Worm (Caenorhabditis elegans): Measurements from ENCODE around the gene cutl-1.

Gene cutl-1

ce11 chrV:13366488-13366887, 39.4 kb downstream of the cutl-1 start:
- TF ChIP-seq madf-10 (tag; optimal IDR thresholded peaks at IDR 0.05) = no peak
- TF ChIP-seq cebp-2 (GFP tag; IDR thresholded peaks at IDR 0.05) = no peak

ce11 chrV:13364227-13364626, 41.7 kb downstream of the cutl-1 start:
- no peak for TF ChIP-seq F22D6.2 (tag; optimal IDR thresholded peaks at IDR 0.05)
- no peak for TF ChIP-seq ceh-40 (GFP tag; IDR thresholded peaks at IDR 0.05)
- TF ChIP-seq F23B12.7 (tag; optimal IDR thresholded peaks at IDR 0.05; ENCODE audit: insufficient read depth) = no peak
- TF ChIP-seq tlf-1 (GFP tag; optimal IDR thresholded peaks at IDR 0.05) = no peak
- no peak for TF ChIP-seq F33H1.4 (GFP tag; IDR thresholded peaks at IDR 0.05)
- no peak for TF ChIP-seq hrde-1 (tag; optimal IDR thresholded peaks at IDR 0.05; ENCODE audit: borderline replicate concordance)
- TF ChIP-seq sdz-38 (tag; optimal IDR thresholded peaks at IDR 0.05) = no peak
- no peak for TF ChIP-seq gei-17 (GFP tag; optimal IDR thresholded peaks at IDR 0.05)

- TF ChIP-seq ztf-26 (tag; optimal IDR thresholded peaks at IDR 0.05) = no peak
- no peak for TF ChIP-seq F55B11.4 (tag; optimal IDR thresholded peaks at IDR 0.05; ENCODE audit: borderline replicate concordance, insufficient read depth)
- no peak for TF ChIP-seq ceh-40 (GFP tag; IDR thresholded peaks at IDR 0.05)
Measured at ce11 chrV:13363415-13363814, 42.5 kb downstream of the cutl-1 start, which contains the start of gene srg-46. srg-46 (plus strand) TSS chrV:13363715.

- no peak for TF ChIP-seq lin-40 (tag; optimal IDR thresholded peaks at IDR 0.05)
Measured at ce11 chrV:13360254-13360653, 45.7 kb downstream of the cutl-1 start, which contains the start of gene F32H5.4. F32H5.4 (plus strand) TSS chrV:13360554.

- TF ChIP-seq F39B2.1 (GFP tag; IDR thresholded peaks at IDR 0.05) (no peak), ceh-79 (tag; optimal IDR thresholded peaks at IDR 0.05) (no peak), aptf-3 (GFP tag; IDR thresholded peaks at IDR 0.05) (no peak), cebp-2 (GFP tag; IDR thresholded peaks at IDR 0.05) (no peak), nhr-80 (tag; optimal IDR thresholded peaks at IDR 0.05) (no peak), Y67H2A.10 (GFP tag; conservative IDR thresholded peaks at IDR 0.05) (no peak), F37B4.10 (GFP tag; IDR thresholded peaks at IDR 0.05) (no peak), ekl-4 (GFP tag; IDR thresholded peaks at IDR 0.05) (no peak), egl-18 (GFP tag; IDR thresholded peaks at IDR 0.05) (no peak), K11D2.4 (GFP tag; IDR thresholded peaks at IDR 0.05) (no peak), attf-5 (GFP tag; optimal IDR thresholded peaks at IDR 0.05) (no peak), B0035.1 (tag; optimal IDR thresholded peaks at IDR 0.05) (no peak), nfyb-1 (GFP tag; IDR thresholded peaks at IDR 0.05) (no peak), dpl-1 (GFP tag; optimal IDR thresholded peaks at IDR 0.05) (no peak)
Measured at ce11 chrV:13358823-13359592, 46.9 kb downstream of the cutl-1 start, which contains the start of gene F32H5.3. F32H5.3 (plus strand) TSS chrV:13359335.

ce11 chrV:13357652-13358281, 48.1 kb downstream of the cutl-1 start, which contains the start of gene F32H5.1:
F32H5.1 (minus strand) TSS chrV:13358037.
- TF ChIP-seq Y95B8A.8 (GFP tag; IDR thresholded peaks at IDR 0.05) = 0 out of 2 replicates have a peak, but pooled peaks have one; percentile 29
- TF ChIP-seq nhr-80 (tag; optimal IDR thresholded peaks at IDR 0.05) = peak; percentile 59
- no peak for TF ChIP-seq ama-1 (optimal IDR thresholded peaks at IDR 0.05)
- no peak for TF ChIP-seq ama-1 (GFP tag; optimal IDR thresholded peaks at IDR 0.05)
